Worm (Caenorhabditis elegans): ENCODE data around the gene kmo-1.

ce11 chrV:12075983-12076382 is 5.7 kb upstream of the kmo-1 start:
- TF ChIP-seq mls-2 (tag; optimal IDR thresholded peaks at IDR 0.05) (no peak), ceh-39 (tag; optimal IDR thresholded peaks at IDR 0.05) (no peak), unc-120 (tag; optimal IDR thresholded peaks at IDR 0.05; ENCODE audit: poor library complexity, severe bottlenecking) (no peak), ztf-11 (tag; optimal IDR thresholded peaks at IDR 0.05) (no peak), snpc-4 (tag; optimal IDR thresholded peaks at IDR 0.05) (no peak), ceh-43 (GFP tag; optimal IDR thresholded peaks at IDR 0.05) (no peak), mab-5 (tag; optimal IDR thresholded peaks at IDR 0.05) (no peak), unc-62 (GFP tag; optimal IDR thresholded peaks at IDR 0.05) (no peak), sptf-1 (tag; optimal IDR thresholded peaks at IDR 0.05) (no peak)

Measured in whole organism, mixed stage, embryonic.